Worm (Caenorhabditis elegans): ENCODE measurements around the gene R11D1.10.

R11D1.10 gene

DNA sequence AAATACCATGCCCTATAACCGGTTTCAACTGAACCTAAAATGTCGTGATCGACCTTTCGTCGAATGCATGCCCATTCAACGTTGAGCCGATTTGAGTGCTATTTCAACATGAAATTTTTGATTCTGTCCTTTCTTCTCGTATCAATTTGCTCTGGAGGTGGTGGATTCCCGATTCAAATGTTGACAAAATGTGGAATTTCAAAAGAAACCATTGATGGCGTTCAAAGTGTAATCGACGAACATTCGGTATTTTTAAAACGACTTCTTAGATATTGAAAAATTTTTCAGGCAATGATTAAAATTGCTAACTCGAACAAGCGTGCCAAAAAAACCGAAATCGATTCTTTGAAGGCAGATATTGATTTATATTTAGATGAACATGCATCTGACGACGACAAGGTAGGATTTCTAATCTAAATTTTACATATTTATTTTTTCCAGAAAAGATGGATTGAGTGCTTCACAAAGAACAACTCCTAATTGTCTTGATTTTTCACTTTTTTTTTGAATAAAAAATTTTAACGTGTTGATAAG is 2.1 kb upstream of the R11D1.10 start, which contains the start of gene R11D1.13:
Gene R11D1.13, plus strand, starts transcription at position 51 of the 534 bp plus-strand sequence.
- TF ChIP-seq nhr-11 (tag; optimal IDR thresholded peaks at IDR 0.05) (no peak), mbf-1 (tag; optimal IDR thresholded peaks at IDR 0.05) (no peak), ceh-16 (tag; optimal IDR thresholded peaks at IDR 0.05) (no peak), ama-1 (optimal IDR thresholded peaks at IDR 0.05) (no peak), nhr-6 (tag; optimal IDR thresholded peaks at IDR 0.05) (no peak), aly-2 (tag; optimal IDR thresholded peaks at IDR 0.05) (no peak), sma-9 (GFP tag; optimal IDR thresholded peaks at IDR 0.05) (no peak), sma-9 (tag; optimal IDR thresholded peaks at IDR 0.05) (no peak), lsy-2 (tag; optimal IDR thresholded peaks at IDR 0.05) (no peak), crh-2 (tag; optimal IDR thresholded peaks at IDR 0.05) (no peak), nhr-21 (tag; optimal IDR thresholded peaks at IDR 0.05) (no peak), nhr-10 (tag; optimal IDR thresholded peaks at IDR 0.05) (no peak), fos-1 (tag; optimal IDR thresholded peaks at IDR 0.05) (no peak), skn-1 (tag; optimal IDR thresholded peaks at IDR 0.05) (no peak)

DNA sequence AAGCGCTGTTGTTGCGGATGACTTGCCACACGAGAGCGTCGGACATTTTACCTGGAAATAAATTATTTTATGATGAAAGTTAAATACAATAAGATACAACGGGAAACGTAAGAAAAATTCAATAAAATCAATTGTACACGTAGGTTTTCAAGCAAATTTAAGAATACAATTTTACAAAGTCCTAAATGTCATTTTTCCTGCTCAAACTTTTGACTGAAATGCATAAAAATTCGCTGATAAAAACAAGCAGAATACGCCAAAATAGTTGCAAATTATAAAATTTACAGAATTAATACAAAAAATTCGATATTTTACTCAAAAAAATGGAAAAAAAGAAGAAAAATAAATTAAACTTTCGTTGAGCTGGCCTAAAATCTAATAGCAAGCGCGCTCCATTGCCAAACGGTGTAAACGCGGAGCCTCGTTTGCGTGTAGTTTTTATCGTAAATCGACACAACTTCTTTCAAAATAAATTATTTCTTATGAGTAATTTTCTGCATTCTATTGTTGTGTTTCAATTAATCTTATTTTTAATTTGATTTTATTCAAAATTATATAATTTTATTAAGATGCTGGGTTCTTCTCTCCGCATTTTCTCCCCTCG is 1.2 kb upstream of the R11D1.10 start, which contains the start of the genes rpl-28 and mrpl-49:
Gene rpl-28, minus strand, starts transcription at position 51 of the 604 bp plus-strand sequence.
Gene mrpl-49, plus strand, starts transcription at position 570 of the 604 bp plus-strand sequence.
- peak; percentile 85 for TF ChIP-seq sma-9 (GFP tag; optimal IDR thresholded peaks at IDR 0.05)
- TF ChIP-seq sma-9 (tag; optimal IDR thresholded peaks at IDR 0.05): no peak
- peak; percentile 89 for TF ChIP-seq lin-13 (GFP tag; optimal IDR thresholded peaks at IDR 0.05)
- TF ChIP-seq nhr-21 (tag; optimal IDR thresholded peaks at IDR 0.05): peak; percentile 75
- no peak for TF ChIP-seq elt-1 (tag; optimal IDR thresholded peaks at IDR 0.05)
- TF ChIP-seq nhr-77 (tag; optimal IDR thresholded peaks at IDR 0.05): no peak
- peak; percentile 98 for TF ChIP-seq unc-55 (GFP tag; optimal IDR thresholded peaks at IDR 0.05)
- TF ChIP-seq nhr-23 (tag; optimal IDR thresholded peaks at IDR 0.05): no peak
- no peak for TF ChIP-seq Y55F3AM.14 (GFP tag; optimal IDR thresholded peaks at IDR 0.05)
- no peak for TF ChIP-seq elt-3 (tag; optimal IDR thresholded peaks at IDR 0.05)
- peak; percentile 82 for TF ChIP-seq R02D3.7 (tag; optimal IDR thresholded peaks at IDR 0.05)
- peak in 1 of 2 experiments; percentile 27 for TF ChIP-seq mdl-1 (tag; optimal IDR thresholded peaks at IDR 0.05)
- no peak for TF ChIP-seq mbf-1 (tag; optimal IDR thresholded peaks at IDR 0.05)
- peak; percentile 70 for TF ChIP-seq ztf-4 (tag; optimal IDR thresholded peaks at IDR 0.05)
- peak; percentile 47 for TF ChIP-seq egl-27 (tag; optimal IDR thresholded peaks at IDR 0.05)
- TF ChIP-seq unc-39 (tag; optimal IDR thresholded peaks at IDR 0.05): no peak
- TF ChIP-seq gmeb-1 (tag; optimal IDR thresholded peaks at IDR 0.05): peak; percentile 85
- peak; percentile 74 for TF ChIP-seq blmp-1 (tag; optimal IDR thresholded peaks at IDR 0.05; ENCODE audit: insufficient read depth)
- peak; percentile 82 for TF ChIP-seq mab-5 (tag; optimal IDR thresholded peaks at IDR 0.05)
- peak; percentile 50 for TF ChIP-seq ama-1 (optimal IDR thresholded peaks at IDR 0.05)
- TF ChIP-seq zag-1 (tag; optimal IDR thresholded peaks at IDR 0.05): peak; percentile 36
- no peak for TF ChIP-seq ztf-11 (tag; optimal IDR thresholded peaks at IDR 0.05)
- no peak for TF ChIP-seq nhr-6 (tag; optimal IDR thresholded peaks at IDR 0.05)
- no peak for TF ChIP-seq nhr-11 (tag; optimal IDR thresholded peaks at IDR 0.05)
- peak; percentile 78 for TF ChIP-seq sem-4 (tag; optimal IDR thresholded peaks at IDR 0.05)
- TF ChIP-seq ceh-16 (tag; optimal IDR thresholded peaks at IDR 0.05): peak; percentile 40
- TF ChIP-seq ztf-1 (GFP tag; conservative IDR thresholded peaks at IDR 0.05): no peak
- peak; percentile 85 for TF ChIP-seq lin-11 (tag; optimal IDR thresholded peaks at IDR 0.05)
- no peak for TF ChIP-seq aly-2 (tag; optimal IDR thresholded peaks at IDR 0.05)
- no peak for TF ChIP-seq ZK546.5 (tag; optimal IDR thresholded peaks at IDR 0.05)
- TF ChIP-seq unc-62 (GFP tag; optimal IDR thresholded peaks at IDR 0.05): no peak
- TF ChIP-seq nhr-12 (tag; optimal IDR thresholded peaks at IDR 0.05): no peak
- peak; percentile 83 for TF ChIP-seq snpc-4 (tag; optimal IDR thresholded peaks at IDR 0.05)
- no peak for TF ChIP-seq nhr-10 (tag; optimal IDR thresholded peaks at IDR 0.05)
- no peak for TF ChIP-seq dmd-4 (tag; optimal IDR thresholded peaks at IDR 0.05)
- peak; percentile 89 for TF ChIP-seq nhr-129 (tag; optimal IDR thresholded peaks at IDR 0.05)
- TF ChIP-seq C34F6.9 (tag; optimal IDR thresholded peaks at IDR 0.05): peak; percentile 96
- peak; percentile 91 for TF ChIP-seq crh-2 (tag; optimal IDR thresholded peaks at IDR 0.05)
- TF ChIP-seq alr-1 (tag; optimal IDR thresholded peaks at IDR 0.05): no peak
- TF ChIP-seq F13H6.1 (tag; optimal IDR thresholded peaks at IDR 0.05): peak; percentile 72
- TF ChIP-seq skn-1 (tag; optimal IDR thresholded peaks at IDR 0.05): peak; percentile 49
- no peak for TF ChIP-seq nhr-237 (tag; optimal IDR thresholded peaks at IDR 0.05)
- TF ChIP-seq sma-3 (GFP tag; optimal IDR thresholded peaks at IDR 0.05): peak; percentile 80
- TF ChIP-seq ceh-82 (tag; optimal IDR thresholded peaks at IDR 0.05): peak; percentile 2
- TF ChIP-seq fos-1 (tag; optimal IDR thresholded peaks at IDR 0.05): peak; percentile 86
- no peak for TF ChIP-seq nhr-25 (tag; optimal IDR thresholded peaks at IDR 0.05)
- no peak for TF ChIP-seq peb-1 (tag; optimal IDR thresholded peaks at IDR 0.05)
- peak; percentile 64 to 93 for TF ChIP-seq lsy-2 (tag; optimal IDR thresholded peaks at IDR 0.05)
- no peak for TF ChIP-seq lin-39 (tag; optimal IDR thresholded peaks at IDR 0.05)
